Worm (Caenorhabditis elegans) whole organism, L2 larva: Measurements from ENCODE around the gene tpi-1.

Source experiments
- lin-13 ChIP-seq: fragments of 150-350 bp; optimal IDR thresholded peaks from 2 replicates; lab custom pipeline; 2014; ENCODE audit warnings: missing biosample characterization, missing genetic modification reagents, missing genetic modification characterization
- lin-39 ChIP-seq: fragments of 150-350 bp; optimal IDR thresholded peaks from 2 replicates; lab custom pipeline; 2014; ENCODE audit warnings: missing biosample characterization, missing genetic modification reagents, missing genetic modification characterization
- mdl-1 ChIP-seq, 2 experiments: fragments of 150-350 bp in 1 of 2; sonication (generic microtip) in 1 of 2; optimal IDR thresholded peaks; 2 replicates each; lab custom pipeline; 2017; ENCODE audit warnings: missing biosample characterization in 2 of 2, missing genetic modification characterization in 2 of 2
- unc-62 ChIP-seq: fragments of 150-350 bp; optimal IDR thresholded peaks from 2 replicates; lab custom pipeline; 2014; ENCODE audit warnings: missing biosample characterization, missing genetic modification reagents, missing genetic modification characterization
- ztf-11 ChIP-seq: sonication (generic microtip); optimal IDR thresholded peaks from 2 replicates; lab custom pipeline; 2017; ENCODE audit warnings: missing biosample characterization, missing genetic modification characterization

ce11 chrII:11992701-11993100 lies 46.2 kb downstream of the tpi-1 start, which contains the start of gene dhps-1:
- no peak for TF ChIP-seq lin-13 (GFP tag; lab: Kevin White, UChicago)
- no peak for TF ChIP-seq ztf-11
- TF ChIP-seq lin-39 (tag; lab: Kevin White, UChicago): no peak
- no peak for TF ChIP-seq mdl-1 (tag; optimal IDR thresholded peaks at IDR 0.05; lab: Kevin White, UChicago)
- no peak for TF ChIP-seq unc-62 (GFP tag; lab: Kevin White, UChicago)
